Fruit fly (Drosophila melanogaster) whole organism, adult: ENCODE results near the gene Moca-cyp.

Source experiments
- CG11617 ChIP-seq: fragments of 200-800 bp; sonication (Bioruptor generic); optimal IDR thresholded peaks from 2 replicates; lab custom pipeline; 2017; ENCODE audit warnings: mild to moderate bottlenecking, missing biosample characterization, missing genetic modification reagents, missing genetic modification characterization
- CG12768 ChIP-seq: fragments of 200-800 bp; sonication (Bioruptor generic); optimal IDR thresholded peaks from 2 replicates; lab custom pipeline; 2017; ENCODE audit warnings: missing biosample characterization, missing genetic modification characterization, mild to moderate bottlenecking, moderate library complexity, missing genetic modification reagents
- CG14711 ChIP-seq: fragments of 200-800 bp; sonication (Bioruptor generic); optimal IDR thresholded peaks from 2 replicates; lab custom pipeline; 2018; ENCODE audit warnings: missing biosample characterization, mild to moderate bottlenecking, missing genetic modification characterization, moderate library complexity
- CG1620 ChIP-seq: fragments of 200-800 bp; sonication (Bioruptor generic); optimal IDR thresholded peaks from 2 replicates; lab custom pipeline; 2016; ENCODE audit warnings: missing biosample characterization, missing genetic modification characterization
- CG33017 ChIP-seq: fragments of 200-800 bp; sonication (Bioruptor generic); optimal IDR thresholded peaks from 2 replicates; lab custom pipeline; 2018; ENCODE audit warnings: missing biosample characterization, mild to moderate bottlenecking, missing genetic modification characterization, moderate library complexity
- CG5204 ChIP-seq: fragments of 200-800 bp; sonication (Bioruptor generic); optimal IDR thresholded peaks from 2 replicates; lab custom pipeline; 2016; ENCODE audit warnings: missing biosample characterization, missing genetic modification characterization
- CG7045 ChIP-seq: fragments of 200-800 bp; sonication (Bioruptor generic); optimal IDR thresholded peaks from 2 replicates; lab custom pipeline; 2017; ENCODE audit warnings: missing biosample characterization, mild to moderate bottlenecking, missing genetic modification characterization
- CG7101 ChIP-seq: fragments of 200-800 bp; sonication (Bioruptor generic); optimal IDR thresholded peaks from 2 replicates; lab custom pipeline; 2018; ENCODE audit warnings: missing biosample characterization, mild to moderate bottlenecking, missing genetic modification characterization, moderate library complexity
- Clk ChIP-seq: fragments of 200-800 bp; sonication (Bioruptor generic); optimal IDR thresholded peaks from 2 replicates; lab custom pipeline; 2017; ENCODE audit warnings: missing biosample characterization, missing genetic modification characterization
- Crg-1 ChIP-seq: fragments of 200-800 bp; sonication (Bioruptor generic); optimal IDR thresholded peaks from 2 replicates; lab custom pipeline; 2016; ENCODE audit warnings: missing biosample characterization, missing genetic modification characterization
- Hr96 ChIP-seq: fragments of 200-800 bp; sonication (Bioruptor generic); optimal IDR thresholded peaks from 2 replicates; lab custom pipeline; 2016; ENCODE audit warnings: missing biosample characterization, missing genetic modification characterization
- Mnt ChIP-seq: fragments of 200-800 bp; sonication (Bioruptor generic); optimal IDR thresholded peaks from 2 replicates; lab custom pipeline; 2016; ENCODE audit warnings: missing biosample characterization, mild to moderate bottlenecking, missing genetic modification characterization
- bab1 ChIP-seq: fragments of 200-800 bp; sonication (Bioruptor generic); optimal IDR thresholded peaks from 3 replicates; lab custom pipeline; 2019; ENCODE audit warnings: missing biosample characterization, mild to moderate bottlenecking, missing genetic modification characterization, moderate library complexity
- cic ChIP-seq: fragments of 200-800 bp; sonication (Bioruptor generic); optimal IDR thresholded peaks from 2 replicates; lab custom pipeline; 2017; ENCODE audit warnings: missing biosample characterization, mild to moderate bottlenecking, missing genetic modification characterization, moderate library complexity
- cnc ChIP-seq, 2 experiments: fragments of >200 bp; optimal IDR thresholded peaks; 2 replicates each; lab custom pipeline; 2017
- kay ChIP-seq: fragments of 200-800 bp; sonication (Bioruptor generic); peaks from one replicate; lab custom pipeline; 2016; ENCODE audit warnings: missing biosample characterization, missing genetic modification characterization, borderline replicate concordance
- ovo ChIP-seq: fragments of 200-800 bp; sonication (Bioruptor generic); optimal IDR thresholded peaks from 2 replicates; lab custom pipeline; 2016; ENCODE audit warnings: missing biosample characterization, missing genetic modification characterization
- pad ChIP-seq: fragments of 200-800 bp; sonication (Bioruptor generic); optimal IDR thresholded peaks from 3 replicates; lab custom pipeline; 2017; ENCODE audit warnings: missing biosample characterization, missing genetic modification characterization, mild to moderate bottlenecking, moderate library complexity, missing genetic modification reagents
- tj ChIP-seq: fragments of 200-800 bp; sonication (Bioruptor generic); optimal IDR thresholded peaks from 3 replicates; lab custom pipeline; 2017; ENCODE audit warnings: missing biosample characterization, mild to moderate bottlenecking, missing genetic modification characterization, moderate library complexity
- toe ChIP-seq: fragments of 200-800 bp; sonication (Bioruptor generic); optimal IDR thresholded peaks from 2 replicates; lab custom pipeline; 2016; ENCODE audit warnings: missing biosample characterization, missing genetic modification characterization

Gene Moca-cyp

dm6 chr3R:28304505-28304904, 35.6 kb upstream of the Moca-cyp start, which contains the start of gene CG12516:
Gene CG12516 (minus strand): TSS chr3R:28304605.
- TF ChIP-seq cic (GFP tag; lab: Kevin White, UChicago) (no peak), cnc (optimal IDR thresholded peaks at IDR 0.05; lab: Kevin White, UChicago) (no peak), Mnt (no peak), CG7101 (tag; lab: Kevin White, UChicago) (no peak), Clk (GFP tag; lab: Kevin White, UChicago) (no peak), kay (GFP tag; lab: Kevin White, UChicago) (no peak), tj (GFP tag; lab: Kevin White, UChicago) (no peak), CG5204 (GFP tag; lab: Kevin White, UChicago) (no peak), CG7045 (GFP tag; lab: Kevin White, UChicago) (no peak), CG12768 (GFP tag; lab: Kevin White, UChicago) (no peak), CG1620 (GFP tag; lab: Kevin White, UChicago) (no peak), CG14711 (tag; lab: Kevin White, UChicago) (no peak), Hr96 (GFP tag; lab: Kevin White, UChicago) (no peak), ovo (GFP tag; lab: Kevin White, UChicago) (no peak), pad (GFP tag; lab: Kevin White, UChicago) (no peak), CG11617 (GFP tag; lab: Kevin White, UChicago) (no peak)

dm6 chr3R:28305959-28306358, 34.2 kb upstream of the Moca-cyp start:
- no peak for TF ChIP-seq tj (GFP tag; lab: Kevin White, UChicago)
- no peak for TF ChIP-seq CG14711 (tag; lab: Kevin White, UChicago)
- no peak for TF ChIP-seq CG7045 (GFP tag; lab: Kevin White, UChicago)

- TF ChIP-seq tj (GFP tag; lab: Kevin White, UChicago), result no peak
- no peak for TF ChIP-seq Clk (GFP tag; lab: Kevin White, UChicago)
- no peak for TF ChIP-seq CG33017 (tag; lab: Kevin White, UChicago)
- no peak for TF ChIP-seq Hr96 (GFP tag; lab: Kevin White, UChicago)
- no peak for TF ChIP-seq bab1
- no peak for TF ChIP-seq toe (GFP tag; lab: Kevin White, UChicago)
- no peak for TF ChIP-seq CG7045 (GFP tag; lab: Kevin White, UChicago)
- TF ChIP-seq CG7101 (tag; lab: Kevin White, UChicago), result no peak
- no peak for TF ChIP-seq CG11617 (GFP tag; lab: Kevin White, UChicago)
- TF ChIP-seq Crg-1 (GFP tag; lab: Kevin White, UChicago), result no peak
- no peak for TF ChIP-seq kay (GFP tag; lab: Kevin White, UChicago)
- TF ChIP-seq CG1620 (GFP tag; lab: Kevin White, UChicago), result no peak
- TF ChIP-seq CG12768 (GFP tag; lab: Kevin White, UChicago), result no peak
Measured at dm6 chr3R:28307926-28308746, 32.0 kb upstream of the Moca-cyp start.

- TF ChIP-seq CG33017 (tag; lab: Kevin White, UChicago) (no peak), kay (GFP tag; lab: Kevin White, UChicago) (no peak), Mnt (no peak), pad (GFP tag; lab: Kevin White, UChicago) (no peak), toe (GFP tag; lab: Kevin White, UChicago) (no peak)
Measured at dm6 chr3R:28317151-28317844, 22.8 kb upstream of the Moca-cyp start.

- TF ChIP-seq Crg-1 (GFP tag; lab: Kevin White, UChicago), result no peak
- TF ChIP-seq ovo (GFP tag; lab: Kevin White, UChicago), result no peak
- no peak for TF ChIP-seq CG5204 (GFP tag; lab: Kevin White, UChicago)
- no peak for TF ChIP-seq CG14711 (tag; lab: Kevin White, UChicago)
- no peak for TF ChIP-seq Hr96 (GFP tag; lab: Kevin White, UChicago)
Measured at dm6 chr3R:28323718-28324350, 16.3 kb upstream of the Moca-cyp start.

- TF ChIP-seq CG14711 (tag; lab: Kevin White, UChicago) (no peak), kay (GFP tag; lab: Kevin White, UChicago) (no peak), Crg-1 (GFP tag; lab: Kevin White, UChicago) (no peak), CG7101 (tag; lab: Kevin White, UChicago) (no peak), CG12768 (GFP tag; lab: Kevin White, UChicago) (no peak), ovo (GFP tag; lab: Kevin White, UChicago) (no peak), toe (GFP tag; lab: Kevin White, UChicago) (no peak)
Measured at dm6 chr3R:28324834-28325233, 15.3 kb upstream of the Moca-cyp start.
